Worm (Caenorhabditis elegans): Measurements from ENCODE around the gene R13H4.6.
"Not testable (repeated sequence)": the region's sequence is repeated elsewhere in the genome, so short reads cannot be mapped to it uniquely, and the experiment has no call there.

Gene R13H4.6

DNA sequence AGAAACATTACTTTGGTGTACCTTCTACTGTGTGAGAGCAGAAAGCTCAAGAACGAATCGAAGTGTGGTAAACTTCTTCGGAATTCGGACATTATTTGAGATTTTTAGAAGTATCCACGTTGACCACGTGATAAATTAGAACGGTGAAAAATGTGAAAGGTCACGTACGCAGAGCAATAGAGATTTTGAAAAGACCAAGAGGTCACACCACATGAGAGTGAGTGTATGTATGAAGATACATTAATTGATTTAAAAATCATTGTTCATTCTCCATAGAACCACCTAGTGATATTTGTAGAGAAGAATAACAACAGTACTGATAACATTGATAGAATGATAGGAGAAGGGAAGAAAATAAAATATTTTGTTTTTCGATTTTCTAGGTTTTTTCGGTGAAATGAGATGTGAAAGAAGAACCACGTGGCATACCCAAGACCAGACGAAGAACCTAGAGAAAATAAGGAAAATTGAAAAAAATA lies 40.4 kb upstream of the R13H4.6 start, which contains the start of gene pyc-1 (continued):
- no peak for TF ChIP-seq pqm-1 (tag; optimal IDR thresholded peaks at IDR 0.05)
- peak; percentile 64 for TF ChIP-seq lin-14 (GFP tag; optimal IDR thresholded peaks at IDR 0.05)
- TF ChIP-seq nhr-19 (GFP tag; conservative IDR thresholded peaks at IDR 0.05) = peak; percentile 88
- peak in 1 of 2 experiments; percentile 72 for TF ChIP-seq lin-35 (GFP tag; optimal IDR thresholded peaks at IDR 0.05)
- no peak for TF ChIP-seq ztf-11 (tag; optimal IDR thresholded peaks at IDR 0.05)
- TF ChIP-seq snu-23 (GFP tag; optimal IDR thresholded peaks at IDR 0.05) = peak; percentile 79
- TF ChIP-seq jun-1 (tag; optimal IDR thresholded peaks at IDR 0.05) = no peak
- TF ChIP-seq mdl-1 (tag; optimal IDR thresholded peaks at IDR 0.05) = peak in 1 of 2 experiments; percentile 6
- TF ChIP-seq Y116A8C.19 (tag; optimal IDR thresholded peaks at IDR 0.05; ENCODE audit: borderline replicate concordance) = no peak
- peak; percentile 50 for TF ChIP-seq rnt-1 (tag; optimal IDR thresholded peaks at IDR 0.05)
- TF ChIP-seq nhr-85 (tag) = peak; percentile 62
- peak; percentile 6 for TF ChIP-seq blmp-1 (tag; optimal IDR thresholded peaks at IDR 0.05)
- TF ChIP-seq nhr-47 (tag; optimal IDR thresholded peaks at IDR 0.05) = peak; percentile 38
- TF ChIP-seq ets-5 (GFP tag; IDR thresholded peaks at IDR 0.05) = no peak
- peak; percentile 73 for TF ChIP-seq nhr-20 (tag; optimal IDR thresholded peaks at IDR 0.05)
- no peak for TF ChIP-seq lin-15B (tag; optimal IDR thresholded peaks at IDR 0.05)
- peak; percentile 79 for TF ChIP-seq aha-1 (tag; optimal IDR thresholded peaks at IDR 0.05)
- no peak for TF ChIP-seq vab-15 (tag; optimal IDR thresholded peaks at IDR 0.05)
- TF ChIP-seq C16A3.4 (tag; optimal IDR thresholded peaks at IDR 0.05) = peak; percentile 18
- TF ChIP-seq sup-37 (GFP tag; optimal IDR thresholded peaks at IDR 0.05) = peak; percentile 1
- no peak for TF ChIP-seq egl-13 (tag; optimal IDR thresholded peaks at IDR 0.05)
- peak; percentile 52 for TF ChIP-seq lir-3 (tag; optimal IDR thresholded peaks at IDR 0.05; ENCODE audit: poor library complexity)
- no peak for TF ChIP-seq hpl-2 (GFP tag; optimal IDR thresholded peaks at IDR 0.05)
- TF ChIP-seq ama-1 (optimal IDR thresholded peaks at IDR 0.05) = peak; percentile 69
- TF ChIP-seq dpl-1 (GFP tag; optimal IDR thresholded peaks at IDR 0.05) = peak; percentile 14 to 39 (median 24)

- TF ChIP-seq lin-35 (GFP tag; optimal IDR thresholded peaks at IDR 0.05) (peak in 1 of 2 experiments; percentile 17), elt-3 (tag; optimal IDR thresholded peaks at IDR 0.05) (peak in 2 of 6 experiments; percentile 27 to 66), efl-1 (GFP tag; optimal IDR thresholded peaks at IDR 0.05 in 1 of 2) (peak in 1 of 2 experiments; percentile 58), blmp-1 (tag; optimal IDR thresholded peaks at IDR 0.05) (peak; percentile 45)
- not testable (repeated sequence) for TF ChIP-seq efl-1 (optimal IDR thresholded peaks at IDR 0.05)
These were observed 39.6 kb upstream of the R13H4.6 start for ce11 chrV:11823125-11823833.

DNA sequence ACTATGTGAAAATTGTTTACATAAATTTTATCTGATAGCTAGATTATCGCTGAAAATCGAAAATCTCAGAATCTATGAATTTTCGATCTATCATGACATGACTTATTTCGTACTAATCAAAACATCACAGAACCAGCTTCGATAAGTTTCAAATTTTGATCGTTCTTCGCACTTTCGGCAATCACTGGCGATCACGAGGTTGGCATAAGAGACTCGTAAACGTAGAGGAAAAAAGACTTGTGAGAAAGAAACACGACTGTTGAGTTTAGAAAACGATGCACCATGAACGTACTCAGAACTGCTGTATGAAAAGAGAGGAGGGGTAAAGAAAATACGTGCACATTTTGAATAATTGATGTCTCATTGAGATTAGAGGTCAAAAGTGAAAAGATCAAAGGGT lies 38.9 kb upstream of the R13H4.6 start:
- TF ChIP-seq nhr-85 (tag) (peak; percentile 97), sptf-1 (tag; optimal IDR thresholded peaks at IDR 0.05) (no peak), ztf-11 (tag; optimal IDR thresholded peaks at IDR 0.05) (no peak), rnt-1 (tag; optimal IDR thresholded peaks at IDR 0.05) (peak; percentile 90), fkh-4 (tag; optimal IDR thresholded peaks at IDR 0.05; ENCODE audit: borderline replicate concordance) (no peak), nhr-12 (tag; optimal IDR thresholded peaks at IDR 0.05) (no peak), jun-1 (tag; optimal IDR thresholded peaks at IDR 0.05) (peak; percentile 53), efl-3 (GFP tag; optimal IDR thresholded peaks at IDR 0.05) (no peak), ztf-4 (tag; optimal IDR thresholded peaks at IDR 0.05) (peak; percentile 93), nhr-47 (tag; optimal IDR thresholded peaks at IDR 0.05) (peak; percentile 80), aha-1 (tag; optimal IDR thresholded peaks at IDR 0.05) (peak; percentile 64), lin-35 (GFP tag; optimal IDR thresholded peaks at IDR 0.05) (peak; percentile 45 to 86), xbp-1 (tag; optimal IDR thresholded peaks at IDR 0.05) (peak; percentile 78), nhr-237 (tag; optimal IDR thresholded peaks at IDR 0.05) (no peak), pax-3 (tag; optimal IDR thresholded peaks at IDR 0.05) (peak; percentile 37), dpl-1 (GFP tag; optimal IDR thresholded peaks at IDR 0.05) (peak; percentile 28 to 58 (median 38)), fkh-8 (tag; optimal IDR thresholded peaks at IDR 0.05) (no peak), lin-39 (tag; optimal IDR thresholded peaks at IDR 0.05) (peak; percentile 79), blmp-1 (tag; optimal IDR thresholded peaks at IDR 0.05) (peak; percentile 73), grh-1 (GFP tag; IDR thresholded peaks at IDR 0.05) (peak; percentile 64), unc-130 (tag; optimal IDR thresholded peaks at IDR 0.05) (peak; percentile 88), ceh-82 (tag; optimal IDR thresholded peaks at IDR 0.05) (peak in 2 of 3 experiments; percentile 40 to 44), unc-62 (GFP tag; optimal IDR thresholded peaks at IDR 0.05) (no peak), egl-27 (tag; optimal IDR thresholded peaks at IDR 0.05) (no peak), fos-1 (tag; optimal IDR thresholded peaks at IDR 0.05) (peak; percentile 53), snu-23 (GFP tag; optimal IDR thresholded peaks at IDR 0.05) (peak; percentile 94), nhr-19 (GFP tag; conservative IDR thresholded peaks at IDR 0.05) (peak; percentile 100), F16B12.6 (tag; optimal IDR thresholded peaks at IDR 0.05) (no peak), nhr-77 (tag; optimal IDR thresholded peaks at IDR 0.05) (peak; percentile 82)
